Worm (Caenorhabditis elegans) whole organism, L2 larva: ENCODE results near the gene srh-10.

Source experiments
- Y55F3AM.14 ChIP-seq: fragments of 200-800 bp; sonication (Bioruptor generic); optimal IDR thresholded peaks from 2 replicates; lab custom pipeline; 2018; ENCODE audit warnings: mild to moderate bottlenecking, missing genetic modification characterization, missing compliant biosample characterization
- ama-1 ChIP-seq: fragments of 150-350 bp; optimal IDR thresholded peaks from 2 replicates; lab custom pipeline; 2018; ENCODE audit warnings: inconsistent platforms
- egl-27 ChIP-seq: sonication (generic microtip); optimal IDR thresholded peaks from 3 replicates; lab custom pipeline; 2017; ENCODE audit warnings: missing biosample characterization, missing genetic modification reagents, missing genetic modification characterization
- lsy-2 ChIP-seq, 2 experiments: fragments of 150-350 bp in 1 of 2; sonication (generic microtip) in 1 of 2; optimal IDR thresholded peaks; 2 replicates each; lab custom pipeline; 2014 to 2017; ENCODE audit warnings: missing biosample characterization in 2 of 2, missing genetic modification characterization in 2 of 2
- nhr-77 ChIP-seq: fragments of 150-350 bp; optimal IDR thresholded peaks from 2 replicates; lab custom pipeline; 2014; ENCODE audit warnings: missing biosample characterization, missing genetic modification characterization
- ztf-11 ChIP-seq: sonication (generic microtip); optimal IDR thresholded peaks from 2 replicates; lab custom pipeline; 2017; ENCODE audit warnings: missing biosample characterization, missing genetic modification characterization

DNA sequence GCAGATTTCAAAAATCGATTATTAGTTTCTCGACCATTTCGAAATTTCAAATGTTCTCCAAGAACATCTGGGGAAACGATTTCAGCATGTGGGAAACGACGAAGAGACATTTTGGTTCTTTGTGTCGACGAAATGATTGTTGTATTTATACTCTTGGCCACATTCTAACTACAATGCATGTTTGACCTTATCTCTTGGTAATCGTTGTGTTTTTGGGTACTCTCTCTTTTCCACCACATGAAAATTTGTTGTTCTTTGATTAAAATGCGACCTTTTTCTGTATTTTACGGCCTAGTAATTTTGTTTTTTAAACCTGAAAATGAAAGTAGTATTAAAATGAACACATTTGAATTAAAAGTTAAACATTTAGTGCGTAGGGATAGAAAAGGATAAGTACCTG is 45.9 kb upstream of the srh-10 start, which contains the start of gene F17A9.5:
- no peak for TF ChIP-seq Y55F3AM.14 (GFP tag; lab: Kevin White, UChicago)
- TF ChIP-seq ama-1 = no peak
- TF ChIP-seq egl-27 = no peak
- no peak for TF ChIP-seq nhr-77
- no peak for TF ChIP-seq lsy-2 (tag; optimal IDR thresholded peaks at IDR 0.05; lab: Kevin White, UChicago)
- TF ChIP-seq ztf-11 (tag; lab: Kevin White, UChicago) = no peak
